Worm (Caenorhabditis elegans) whole organism, L4 larva: ENCODE results near the gene cht-4.

Experiments used
- attf-4 ChIP-seq: sonication (generic microtip); optimal IDR thresholded peaks from 3 replicates; lab custom pipeline; 2017; ENCODE audit warnings: missing biosample characterization, missing genetic modification characterization
- dmd-8 ChIP-seq: fragments of 200-800 bp; sonication (Bioruptor generic); IDR thresholded peaks from 2 replicates; pipeline ENCODE4 v1.3.6; 2022; ENCODE audit warnings: missing genetic modification characterization, missing compliant biosample characterization
- fos-1 ChIP-seq: fragments of 150-350 bp; optimal IDR thresholded peaks from 2 replicates; lab custom pipeline; 2014; ENCODE audit warnings: missing biosample characterization, missing genetic modification characterization
- nhr-25 ChIP-seq: sonication (generic microtip); optimal IDR thresholded peaks from 2 replicates; lab custom pipeline; 2017; ENCODE audit warnings: missing genetic modification characterization, mild to moderate bottlenecking, missing compliant biosample characterization, antibody characterized with exemption, moderate library complexity, borderline replicate concordance; ENCODE audit not compliant: insufficient read depth
- nhr-76 ChIP-seq: fragments of 150-350 bp; optimal IDR thresholded peaks from 2 replicates; lab custom pipeline; 2014; ENCODE audit warnings: missing biosample characterization, missing genetic modification characterization
- spr-3 ChIP-seq: fragments of 200-800 bp; sonication (Bioruptor generic); optimal IDR thresholded peaks from 2 replicates; lab custom pipeline; 2018; ENCODE audit warnings: mild to moderate bottlenecking, missing genetic modification characterization, missing compliant biosample characterization
- tra-1 ChIP-seq: fragments of 200-800 bp; sonication (Bioruptor generic); IDR thresholded peaks from 2 replicates; pipeline ENCODE4 v1.3.6; 2022; ENCODE audit warnings: missing genetic modification reagents, missing genetic modification characterization, missing compliant biosample characterization
- unc-39 ChIP-seq: sonication (generic microtip); optimal IDR thresholded peaks from 2 replicates; lab custom pipeline; 2017; ENCODE audit warnings: missing biosample characterization, missing genetic modification characterization

DNA sequence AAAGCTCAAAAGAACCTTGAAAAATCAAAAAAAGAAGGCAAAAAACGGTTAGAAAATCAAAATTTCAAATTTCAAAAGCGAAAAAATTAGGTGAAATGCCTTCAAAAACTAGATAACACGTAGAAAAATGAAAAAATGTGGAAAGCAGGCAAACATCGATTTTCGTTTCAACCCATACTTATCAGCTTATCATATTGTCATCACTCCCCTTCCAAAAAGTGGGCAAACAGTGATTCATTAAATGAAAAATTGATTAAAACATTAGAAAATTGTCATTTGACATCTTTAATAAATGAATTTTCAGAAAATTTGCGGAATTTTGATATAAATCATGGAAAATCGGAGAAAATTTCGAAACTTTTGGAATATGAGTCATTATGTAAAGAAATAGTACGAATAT lies 3.8 kb upstream of the cht-4 start:
- TF ChIP-seq unc-39: no peak
- no peak for TF ChIP-seq nhr-76
- no peak for TF ChIP-seq tra-1 (GFP tag; lab: Robert Waterston, UW)
- no peak for TF ChIP-seq attf-4 (tag; lab: Kevin White, UChicago)
- TF ChIP-seq dmd-8: no peak
- TF ChIP-seq spr-3 (GFP tag; lab: Kevin White, UChicago): no peak
- no peak for TF ChIP-seq fos-1 (tag; lab: Kevin White, UChicago)
- TF ChIP-seq nhr-25 (tag; lab: Kevin White, UChicago): no peak
